Worm (Caenorhabditis elegans) whole organism, mixed stage, embryonic: ENCODE measurements around the gene sru-31.

Experiments used
- M03D4.4 ChIP-seq: sonication (generic microtip); optimal IDR thresholded peaks from 2 replicates; lab custom pipeline; 2017; ENCODE audit warnings: mild to moderate bottlenecking, missing genetic modification characterization, missing compliant biosample characterization
- bed-3 ChIP-seq: fragments of 200-800 bp; sonication (Bioruptor generic); optimal IDR thresholded peaks from 3 replicates; lab custom pipeline; 2018; ENCODE audit warnings: mild to moderate bottlenecking, missing genetic modification characterization, moderate library complexity, missing compliant biosample characterization
- blmp-1 ChIP-seq: fragments of 150-350 bp; optimal IDR thresholded peaks from 2 replicates; lab custom pipeline; 2014; ENCODE audit warnings: missing biosample characterization, missing genetic modification characterization
- ceh-43 ChIP-seq: fragments of 200-800 bp; sonication (Bioruptor generic); optimal IDR thresholded peaks from 2 replicates; lab custom pipeline; 2018; ENCODE audit warnings: mild to moderate bottlenecking, missing genetic modification characterization, moderate library complexity, missing compliant biosample characterization
- ceh-83 ChIP-seq: fragments of 200-800 bp; sonication (Bioruptor generic); optimal IDR thresholded peaks from 2 replicates; lab custom pipeline; 2018; ENCODE audit warnings: mild to moderate bottlenecking, missing genetic modification characterization, missing compliant biosample characterization
- ces-1 ChIP-seq: fragments of 150-350 bp; optimal IDR thresholded peaks from 2 replicates; lab custom pipeline; 2014; ENCODE audit warnings: missing biosample characterization, missing genetic modification reagents, missing genetic modification characterization
- cnd-1 ChIP-seq: fragments of 200-800 bp; sonication (Bioruptor generic); optimal IDR thresholded peaks from 2 replicates; lab custom pipeline; 2018; ENCODE audit warnings: mild to moderate bottlenecking, missing genetic modification characterization, missing compliant biosample characterization
- drap-1 ChIP-seq: fragments of 200-800 bp; sonication (Bioruptor generic); optimal IDR thresholded peaks from 3 replicates; lab custom pipeline; 2018; ENCODE audit warnings: mild to moderate bottlenecking, missing genetic modification characterization, missing compliant biosample characterization
- elt-1 ChIP-seq: sonication (generic microtip); optimal IDR thresholded peaks from 2 replicates; lab custom pipeline; 2017; ENCODE audit warnings: missing genetic modification characterization, mild to moderate bottlenecking, missing compliant biosample characterization, antibody characterized with exemption, moderate library complexity, borderline replicate concordance; ENCODE audit not compliant: insufficient read depth
- elt-3 ChIP-seq: fragments of 150-350 bp; optimal IDR thresholded peaks from 2 replicates; lab custom pipeline; 2014; ENCODE audit warnings: missing biosample characterization, missing genetic modification characterization
- flh-1 ChIP-seq: fragments of 200-800 bp; sonication (Bioruptor generic); optimal IDR thresholded peaks from 2 replicates; lab custom pipeline; 2018; ENCODE audit warnings: mild to moderate bottlenecking, missing genetic modification characterization, moderate library complexity, missing compliant biosample characterization
- ham-2 ChIP-seq: fragments of 200-800 bp; sonication (Bioruptor generic); optimal IDR thresholded peaks from 2 replicates; lab custom pipeline; 2018; ENCODE audit warnings: mild to moderate bottlenecking, missing genetic modification characterization, missing compliant biosample characterization
- hlh-1 ChIP-seq: fragments of 150-350 bp; optimal IDR thresholded peaks from 2 replicates; lab custom pipeline; 2014; ENCODE audit warnings: missing biosample characterization, missing genetic modification reagents, missing genetic modification characterization
- lin-32 ChIP-seq: fragments of 200-800 bp; sonication (Bioruptor generic); optimal IDR thresholded peaks from 2 replicates; lab custom pipeline; 2018; ENCODE audit warnings: mild to moderate bottlenecking, missing genetic modification characterization, missing compliant biosample characterization
- lsy-2 ChIP-seq: fragments of 150-350 bp; optimal IDR thresholded peaks from 2 replicates; lab custom pipeline; 2014; ENCODE audit warnings: missing biosample characterization, missing genetic modification characterization
- mab-5 ChIP-seq: fragments of 150-350 bp; optimal IDR thresholded peaks from 2 replicates; lab custom pipeline; 2014; ENCODE audit warnings: missing biosample characterization, missing genetic modification characterization
- mep-1 ChIP-seq: fragments of 150-350 bp; optimal IDR thresholded peaks from 2 replicates; lab custom pipeline; 2017; ENCODE audit warnings: missing biosample characterization, missing genetic modification reagents, missing genetic modification characterization, inconsistent platforms
- mls-2 ChIP-seq: sonication (generic microtip); optimal IDR thresholded peaks from 2 replicates; lab custom pipeline; 2016; ENCODE audit warnings: mild to moderate bottlenecking, missing genetic modification characterization, moderate library complexity, missing compliant biosample characterization
- nhr-12 ChIP-seq: fragments of 150-350 bp; optimal IDR thresholded peaks from 2 replicates; lab custom pipeline; 2014; ENCODE audit warnings: missing biosample characterization, missing genetic modification characterization
- nhr-2 ChIP-seq: fragments of 150-350 bp; optimal IDR thresholded peaks from 2 replicates; lab custom pipeline; 2014; ENCODE audit warnings: missing biosample characterization, missing genetic modification characterization
- nhr-237 ChIP-seq: fragments of 150-350 bp; optimal IDR thresholded peaks from 2 replicates; lab custom pipeline; 2014; ENCODE audit warnings: missing biosample characterization, missing genetic modification characterization
- nhr-28 ChIP-seq: fragments of 150-350 bp; optimal IDR thresholded peaks from 2 replicates; lab custom pipeline; 2014; ENCODE audit warnings: missing biosample characterization, missing genetic modification characterization
- nhr-76 ChIP-seq: sonication (generic microtip); optimal IDR thresholded peaks from 2 replicates; lab custom pipeline; 2017; ENCODE audit warnings: missing biosample characterization, missing genetic modification characterization
- pha-4 ChIP-seq: fragments of 150-350 bp; optimal IDR thresholded peaks from 2 replicates; lab custom pipeline; 2018; ENCODE audit warnings: missing biosample characterization, missing genetic modification reagents, missing genetic modification characterization
- snpc-4 ChIP-seq: fragments of 150-350 bp; optimal IDR thresholded peaks from 2 replicates; lab custom pipeline; 2014; ENCODE audit warnings: missing biosample characterization, missing genetic modification characterization
- sptf-1 ChIP-seq: sonication (generic microtip); optimal IDR thresholded peaks from 2 replicates; lab custom pipeline; 2017; ENCODE audit warnings: mild to moderate bottlenecking, missing genetic modification characterization, moderate library complexity, missing compliant biosample characterization
- tbx-8 ChIP-seq: fragments of 200-800 bp; sonication (Bioruptor generic); optimal IDR thresholded peaks from 2 replicates; lab custom pipeline; 2018; ENCODE audit warnings: mild to moderate bottlenecking, missing genetic modification characterization, moderate library complexity, missing compliant biosample characterization
- unc-120 ChIP-seq: sonication (generic microtip); optimal IDR thresholded peaks from 2 replicates; lab custom pipeline; 2017; ENCODE audit warnings: missing genetic modification characterization, missing compliant biosample characterization; ENCODE audit not compliant: poor library complexity, severe bottlenecking
- unc-39 ChIP-seq: fragments of 150-350 bp; optimal IDR thresholded peaks from 2 replicates; lab custom pipeline; 2014; ENCODE audit warnings: missing biosample characterization, missing genetic modification characterization
- unc-62 ChIP-seq: fragments of 150-350 bp; optimal IDR thresholded peaks from 2 replicates; lab custom pipeline; 2014; ENCODE audit warnings: missing biosample characterization, missing genetic modification reagents, missing genetic modification characterization
- zip-8 ChIP-seq: fragments of 150-350 bp; optimal IDR thresholded peaks from 2 replicates; lab custom pipeline; 2014; ENCODE audit warnings: missing biosample characterization, missing genetic modification characterization
- ztf-11 ChIP-seq: fragments of 150-350 bp; optimal IDR thresholded peaks from 2 replicates; lab custom pipeline; 2014; ENCODE audit warnings: missing biosample characterization, missing genetic modification characterization

The sru-31 gene

DNA sequence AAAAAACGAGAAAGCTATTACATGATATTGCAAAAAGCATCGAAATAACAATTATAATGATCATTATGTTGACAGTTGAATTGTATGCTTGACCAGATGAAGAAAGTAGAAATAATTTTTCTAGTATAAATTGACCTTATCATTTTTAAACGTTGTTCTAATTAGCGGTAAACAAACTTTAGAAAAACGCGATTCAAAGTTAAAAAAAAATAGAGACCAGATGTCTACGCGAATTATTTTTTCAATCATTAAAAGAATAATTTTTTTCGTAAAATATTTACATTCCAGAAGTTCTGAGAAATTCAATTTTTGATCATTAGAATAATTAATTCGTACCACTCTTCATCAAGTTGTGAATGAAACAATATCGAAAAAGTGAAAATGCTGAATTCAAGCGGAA is 14.5 kb upstream of the sru-31 start, which contains the start of gene F46B6.10:
Gene F46B6.10, minus strand, starts transcription at position 101 of the 400 bp plus-strand sequence.
- TF ChIP-seq nhr-28 (no peak), blmp-1 (no peak), ham-2 (GFP tag; lab: Kevin White, UChicago) (no peak), unc-120 (tag; lab: Kevin White, UChicago) (no peak), flh-1 (no peak), lin-32 (GFP tag; lab: Kevin White, UChicago) (no peak), zip-8 (no peak), mab-5 (tag; lab: Kevin White, UChicago) (no peak), bed-3 (no peak), mls-2 (tag; lab: Kevin White, UChicago) (no peak), ces-1 (no peak), ceh-83 (no peak), M03D4.4 (tag; lab: Kevin White, UChicago) (no peak), nhr-2 (no peak), unc-39 (no peak), drap-1 (GFP tag; lab: Kevin White, UChicago) (no peak), hlh-1 (tag; lab: Kevin White, UChicago) (no peak)

DNA sequence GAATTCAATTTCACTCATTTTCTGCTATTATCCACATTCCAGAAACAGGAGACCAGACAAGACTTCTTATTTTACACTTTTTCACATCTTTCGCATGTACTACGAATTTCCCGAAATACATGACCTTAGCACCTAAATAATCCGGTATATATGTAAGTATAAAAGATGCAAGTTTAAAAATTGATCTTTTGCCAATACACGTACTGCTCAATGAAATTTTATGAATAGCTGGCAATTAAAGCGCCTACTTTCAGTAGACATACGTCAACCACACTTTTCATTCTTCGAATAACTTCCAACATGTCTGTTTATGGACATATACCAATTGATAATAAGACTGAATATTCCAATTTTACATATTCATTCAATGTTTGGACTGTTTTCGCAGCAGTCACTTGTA is 13.3 kb upstream of the sru-31 start, which contains the start of gene sru-39:
Gene sru-39, plus strand, starts transcription at position 301 of the 400 bp plus-strand sequence.
- TF ChIP-seq unc-62 (GFP tag; lab: Kevin White, UChicago): no peak
- TF ChIP-seq zip-8: no peak
- no peak for TF ChIP-seq nhr-2
- TF ChIP-seq elt-3 (tag; lab: Kevin White, UChicago): no peak
- no peak for TF ChIP-seq pha-4
- TF ChIP-seq lsy-2: no peak
- TF ChIP-seq ceh-43: no peak
- TF ChIP-seq lin-32 (GFP tag; lab: Kevin White, UChicago): no peak
- no peak for TF ChIP-seq bed-3
- TF ChIP-seq hlh-1 (tag; lab: Kevin White, UChicago): no peak
- no peak for TF ChIP-seq cnd-1 (tag; lab: Kevin White, UChicago)
- TF ChIP-seq snpc-4 (tag; lab: Kevin White, UChicago): no peak
- TF ChIP-seq, all 35 proteins: peak for 0

DNA sequence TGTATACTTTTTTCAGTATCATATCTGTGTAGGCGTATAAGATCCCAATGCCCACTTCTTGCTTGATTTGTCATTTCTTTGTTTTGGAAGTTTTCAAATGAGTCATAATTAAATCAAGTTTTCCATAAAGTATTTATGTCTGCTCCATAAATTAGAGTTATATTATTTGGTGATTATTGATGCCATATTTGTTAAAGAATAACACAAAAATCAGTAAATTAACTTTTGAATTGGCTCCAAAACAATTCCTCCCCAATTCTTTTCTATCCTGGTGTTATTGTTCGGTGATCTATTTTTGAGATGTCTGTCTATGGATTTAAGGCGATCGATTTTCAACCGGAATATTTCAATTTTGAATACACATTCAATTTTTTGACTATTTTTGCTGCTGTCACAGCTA is 11.3 kb upstream of the sru-31 start, which contains the start of gene sru-37:
Gene sru-37, plus strand, starts transcription at position 301 of the 400 bp plus-strand sequence.
- TF ChIP-seq mab-5 (tag; lab: Kevin White, UChicago) (no peak), nhr-237 (tag; lab: Kevin White, UChicago) (no peak), nhr-28 (no peak), unc-120 (tag; lab: Kevin White, UChicago) (no peak), ztf-11 (tag; lab: Kevin White, UChicago) (no peak), nhr-76 (tag; lab: Kevin White, UChicago) (no peak)

DNA sequence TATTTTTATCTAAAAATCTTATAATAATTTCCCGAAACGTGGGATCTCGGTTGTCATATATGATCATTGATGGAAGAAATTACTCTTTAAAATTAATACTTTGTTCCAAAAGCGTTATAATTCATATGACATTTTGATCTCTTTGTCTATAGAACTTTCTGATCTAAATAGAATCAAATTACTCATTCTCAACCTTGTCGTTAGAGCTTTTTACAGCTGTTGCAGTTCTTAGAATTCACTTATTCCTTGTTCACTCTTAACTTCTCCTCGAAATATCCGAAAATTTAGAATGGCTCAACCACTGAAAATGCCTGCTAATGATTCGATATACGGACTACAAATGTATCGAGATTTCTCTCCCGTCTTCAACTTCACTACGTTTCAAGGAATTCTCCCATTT is 5.3 kb upstream of the sru-31 start, which contains the start of gene sru-29:
Gene sru-29, plus strand, starts transcription at position 301 of the 400 bp plus-strand sequence.
- TF ChIP-seq elt-1 (tag; lab: Kevin White, UChicago): no peak
- no peak for TF ChIP-seq nhr-28
- TF ChIP-seq nhr-237 (tag; lab: Kevin White, UChicago): no peak
- TF ChIP-seq ceh-43: no peak
- no peak for TF ChIP-seq sptf-1 (tag; lab: Kevin White, UChicago)
- no peak for TF ChIP-seq mab-5 (tag; lab: Kevin White, UChicago)
- no peak for TF ChIP-seq nhr-2
- no peak for TF ChIP-seq ceh-83
- TF ChIP-seq pha-4: no peak

DNA sequence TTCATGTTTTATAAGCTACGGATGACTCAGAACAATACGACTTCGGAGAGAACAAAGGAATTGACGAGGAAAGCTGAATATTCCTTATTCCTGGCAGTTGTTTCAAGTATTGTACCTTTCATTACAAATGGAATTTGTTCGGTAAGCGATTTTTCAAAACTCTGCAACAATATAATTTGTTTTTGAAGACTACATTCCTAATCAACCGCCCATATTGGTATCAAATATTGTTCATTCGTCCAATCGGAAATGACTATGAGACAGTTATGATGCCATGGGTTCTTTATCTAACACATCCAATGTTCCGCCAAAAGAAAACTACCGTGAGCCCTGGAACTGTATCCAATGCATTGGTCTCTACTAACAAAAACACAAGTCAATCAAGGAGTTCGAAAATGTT is 4.3 kb upstream of the sru-31 start:
- TF ChIP-seq nhr-237 (tag; lab: Kevin White, UChicago) (no peak), ces-1 (no peak), ham-2 (GFP tag; lab: Kevin White, UChicago) (no peak), pha-4 (no peak), cnd-1 (tag; lab: Kevin White, UChicago) (no peak), nhr-12 (tag; lab: Kevin White, UChicago) (no peak), M03D4.4 (tag; lab: Kevin White, UChicago) (no peak), elt-3 (tag; lab: Kevin White, UChicago) (no peak), lin-32 (GFP tag; lab: Kevin White, UChicago) (no peak), nhr-76 (tag; lab: Kevin White, UChicago) (no peak), mep-1 (no peak), unc-62 (GFP tag; lab: Kevin White, UChicago) (no peak), ceh-43 (no peak), tbx-8 (GFP tag; lab: Kevin White, UChicago) (no peak)
